Fruit fly (Drosophila melanogaster) whole organism, embryonic: ENCODE data around the gene CG33654.

Experiments used
- Abd-B ChIP-seq: fragments of 200-800 bp; sonication (Bioruptor generic); optimal IDR thresholded peaks from 2 replicates; lab custom pipeline; 2018; ENCODE audit warnings: missing biosample characterization, mild to moderate bottlenecking, missing genetic modification characterization, moderate library complexity
- C15 ChIP-seq: fragments of 200-800 bp; sonication (Bioruptor generic); IDR thresholded peaks from 3 replicates; pipeline ENCODE4 v1.3.6; 2022; ENCODE audit warnings: missing biosample characterization, missing genetic modification characterization
- CG10274 ChIP-seq: fragments of 200-800 bp; sonication (Bioruptor generic); optimal IDR thresholded peaks from 3 replicates; lab custom pipeline; 2017; ENCODE audit warnings: missing biosample characterization, mild to moderate bottlenecking, missing genetic modification characterization
- CG10321 ChIP-seq: fragments of 200-800 bp; sonication (Bioruptor generic); IDR thresholded peaks from 2 replicates; pipeline ENCODE4 v1.3.6; 2022; ENCODE audit warnings: missing biosample characterization, missing genetic modification characterization
- CG11247 ChIP-seq: fragments of 200-800 bp; sonication (Bioruptor generic); IDR thresholded peaks from 2 replicates; pipeline ENCODE4 v1.3.6; 2022; ENCODE audit warnings: missing biosample characterization, missing genetic modification characterization
- CG12236 ChIP-seq: fragments of 200-800 bp; sonication (Bioruptor generic); optimal IDR thresholded peaks from 2 replicates; lab custom pipeline; 2016; ENCODE audit warnings: missing biosample characterization, missing genetic modification characterization
- CG13123 ChIP-seq: fragments of 200-800 bp; sonication (Bioruptor generic); optimal IDR thresholded peaks from 2 replicates; lab custom pipeline; 2016; ENCODE audit warnings: missing biosample characterization, missing genetic modification characterization
- CG13894 ChIP-seq: fragments of 200-800 bp; sonication (Bioruptor generic); optimal IDR thresholded peaks from 3 replicates; lab custom pipeline; 2018; ENCODE audit warnings: missing biosample characterization, mild to moderate bottlenecking, missing genetic modification characterization, moderate library complexity
- CG14860 ChIP-seq: fragments of 200-800 bp; sonication (Bioruptor generic); IDR thresholded peaks from 3 replicates; pipeline ENCODE4 v1.3.6; 2022; ENCODE audit warnings: missing biosample characterization, missing genetic modification characterization; ENCODE audit not compliant: partially characterized antibody
- CG2875 ChIP-seq: fragments of 200-800 bp; sonication (Bioruptor generic); optimal IDR thresholded peaks from 2 replicates; lab custom pipeline; 2017; ENCODE audit warnings: missing biosample characterization, mild to moderate bottlenecking, missing genetic modification characterization, missing genetic modification reagents
- CG2889 ChIP-seq: fragments of 200-800 bp; sonication (Bioruptor generic); IDR thresholded peaks from 3 replicates; pipeline ENCODE4 v1.3.6; 2022; ENCODE audit warnings: missing biosample characterization, missing genetic modification characterization
- CG32767 ChIP-seq: fragments of 200-800 bp; sonication (Bioruptor generic); IDR thresholded peaks from 2 replicates; pipeline ENCODE4 v1.3.6; 2022; ENCODE audit warnings: missing biosample characterization, missing genetic modification characterization
- CG43689 ChIP-seq: fragments of 200-800 bp; sonication (Bioruptor generic); IDR thresholded peaks from 2 replicates; pipeline ENCODE4 v1.3.6; 2022; ENCODE audit warnings: missing biosample characterization, missing genetic modification characterization
- CG4707 ChIP-seq: fragments of 200-800 bp; sonication (Bioruptor generic); optimal IDR thresholded peaks from 2 replicates; lab custom pipeline; 2018; ENCODE audit warnings: missing biosample characterization, mild to moderate bottlenecking, missing genetic modification characterization, moderate library complexity
- CG5245 ChIP-seq: fragments of 200-800 bp; sonication (Bioruptor generic); optimal IDR thresholded peaks from 3 replicates; lab custom pipeline; 2016; ENCODE audit warnings: missing biosample characterization, missing genetic modification characterization
- CG6654 ChIP-seq: fragments of 200-800 bp; sonication (Bioruptor generic); optimal IDR thresholded peaks from 2 replicates; lab custom pipeline; 2017; ENCODE audit warnings: missing biosample characterization, mild to moderate bottlenecking, missing genetic modification characterization
- CG6765 ChIP-seq: fragments of 200-800 bp; sonication (Bioruptor generic); optimal IDR thresholded peaks from 3 replicates; lab custom pipeline; 2017; ENCODE audit warnings: missing biosample characterization, mild to moderate bottlenecking, missing genetic modification characterization
- CG7271 ChIP-seq: fragments of 200-800 bp; sonication (Bioruptor generic); optimal IDR thresholded peaks from 2 replicates; lab custom pipeline; 2018; ENCODE audit warnings: missing biosample characterization, mild to moderate bottlenecking, missing genetic modification characterization, moderate library complexity
- CG7839 ChIP-seq: fragments of 200-800 bp; sonication (Bioruptor generic); optimal IDR thresholded peaks from 3 replicates; lab custom pipeline; 2018; ENCODE audit warnings: missing biosample characterization, mild to moderate bottlenecking, missing genetic modification characterization, moderate library complexity
- CG9817 ChIP-seq: fragments of 200-800 bp; sonication (Bioruptor generic); optimal IDR thresholded peaks from 2 replicates; lab custom pipeline; 2018; ENCODE audit warnings: missing biosample characterization, mild to moderate bottlenecking, missing genetic modification characterization, moderate library complexity
- ERR ChIP-seq: fragments of 200-800 bp; sonication (Bioruptor generic); optimal IDR thresholded peaks from 2 replicates; lab custom pipeline; 2016; ENCODE audit warnings: missing biosample characterization, missing genetic modification characterization
- Fer2 ChIP-seq: fragments of 200-800 bp; sonication (Bioruptor generic); optimal IDR thresholded peaks from 2 replicates; lab custom pipeline; 2018; ENCODE audit warnings: missing biosample characterization, mild to moderate bottlenecking, missing genetic modification characterization, moderate library complexity
- Hr51 ChIP-seq, 2 experiments: fragments of 200-800 bp; sonication (Bioruptor generic); optimal IDR thresholded peaks; 2 replicates in 1 of 2; 3 replicates in 1 of 2; lab custom pipeline; 2016 to 2018; ENCODE audit warnings: missing biosample characterization in 2 of 2, missing genetic modification characterization in 2 of 2, mild to moderate bottlenecking in 1 of 2, moderate library complexity in 1 of 2
- MBD-R2 ChIP-seq: fragments of 200-800 bp; sonication (Bioruptor generic); IDR thresholded peaks from 2 replicates; pipeline ENCODE4 v1.3.6; 2022; ENCODE audit warnings: missing biosample characterization, missing genetic modification characterization
- Mes4 ChIP-seq: fragments of 200-800 bp; sonication (Bioruptor generic); optimal IDR thresholded peaks from 2 replicates; lab custom pipeline; 2016; ENCODE audit warnings: missing biosample characterization, missing genetic modification characterization
- Neu2 ChIP-seq: fragments of 200-800 bp; sonication (Bioruptor generic); optimal IDR thresholded peaks from 3 replicates; lab custom pipeline; 2016; ENCODE audit warnings: missing biosample characterization, missing genetic modification characterization, borderline replicate concordance
- Nf-YB ChIP-seq: fragments of 200-800 bp; sonication (Bioruptor generic); optimal IDR thresholded peaks from 3 replicates; lab custom pipeline; 2019; ENCODE audit warnings: missing biosample characterization, mild to moderate bottlenecking, missing genetic modification characterization, moderate library complexity
- Six4 ChIP-seq: fragments of 200-800 bp; sonication (Bioruptor generic); optimal IDR thresholded peaks from 2 replicates; lab custom pipeline; 2016; ENCODE audit warnings: missing biosample characterization, missing genetic modification characterization
- TFAM ChIP-seq: fragments of 200-800 bp; sonication (Bioruptor generic); optimal IDR thresholded peaks from 2 replicates; lab custom pipeline; 2017; ENCODE audit warnings: missing biosample characterization, missing genetic modification characterization, inconsistent platforms
- Vsx1 ChIP-seq: fragments of 200-800 bp; sonication (Bioruptor generic); optimal IDR thresholded peaks from 2 replicates; lab custom pipeline; 2017; ENCODE audit warnings: missing biosample characterization, mild to moderate bottlenecking, missing genetic modification characterization, missing genetic modification reagents
- Xbp1 ChIP-seq: fragments of 200-800 bp; sonication (Bioruptor generic); optimal IDR thresholded peaks from 3 replicates; lab custom pipeline; 2016; ENCODE audit warnings: missing biosample characterization, mild to moderate bottlenecking, missing genetic modification characterization
- Xrp1 ChIP-seq: fragments of 200-800 bp; sonication (Bioruptor generic); IDR thresholded peaks from 2 replicates; pipeline ENCODE4 v1.3.6; 2022; ENCODE audit warnings: missing biosample characterization, missing genetic modification characterization
- YL-1 ChIP-seq: fragments of 200-800 bp; sonication (Bioruptor generic); optimal IDR thresholded peaks from 3 replicates; lab custom pipeline; 2017; ENCODE audit warnings: missing biosample characterization, mild to moderate bottlenecking, missing genetic modification characterization
- ac ChIP-seq: fragments of 200-800 bp; sonication (Bioruptor generic); optimal IDR thresholded peaks from 3 replicates; lab custom pipeline; 2017; ENCODE audit warnings: missing biosample characterization, mild to moderate bottlenecking, missing genetic modification characterization
- bowl ChIP-seq: fragments of 200-800 bp; sonication (Bioruptor generic); IDR thresholded peaks from 2 replicates; pipeline ENCODE4 v1.3.6; 2022; ENCODE audit warnings: missing biosample characterization, missing genetic modification characterization
- ham ChIP-seq: fragments of 200-800 bp; sonication (Bioruptor generic); IDR thresholded peaks from 2 replicates; pipeline ENCODE4 v1.3.6; 2022; ENCODE audit warnings: missing biosample characterization, missing genetic modification characterization
- kah ChIP-seq: fragments of 200-800 bp; sonication (Bioruptor generic); optimal IDR thresholded peaks from 2 replicates; lab custom pipeline; 2018; ENCODE audit warnings: missing biosample characterization, mild to moderate bottlenecking, missing genetic modification characterization
- kni ChIP-seq: fragments of 200-800 bp; sonication (Bioruptor generic); optimal IDR thresholded peaks from 3 replicates; lab custom pipeline; 2017; ENCODE audit warnings: mild to moderate bottlenecking, missing biosample characterization, missing genetic modification reagents, missing genetic modification characterization
- odd ChIP-seq: fragments of 200-800 bp; sonication (Bioruptor generic); optimal IDR thresholded peaks from 2 replicates; lab custom pipeline; 2017; ENCODE audit warnings: missing biosample characterization, mild to moderate bottlenecking, missing genetic modification characterization
- pb ChIP-seq: fragments of 200-800 bp; sonication (Bioruptor generic); optimal IDR thresholded peaks from 3 replicates; lab custom pipeline; 2016; ENCODE audit warnings: missing biosample characterization, missing genetic modification characterization
- phol ChIP-seq: fragments of 200-800 bp; sonication (Bioruptor generic); optimal IDR thresholded peaks from 3 replicates; lab custom pipeline; 2018; ENCODE audit warnings: missing biosample characterization, mild to moderate bottlenecking, missing genetic modification characterization, moderate library complexity
- ro ChIP-seq: fragments of 200-800 bp; sonication (Bioruptor generic); IDR thresholded peaks from 2 replicates; pipeline ENCODE4 v1.3.6; 2022; ENCODE audit warnings: missing biosample characterization, missing genetic modification characterization
- salm ChIP-seq: fragments of 200-800 bp; sonication (Bioruptor generic); optimal IDR thresholded peaks from 2 replicates; lab custom pipeline; 2018; ENCODE audit warnings: missing biosample characterization, mild to moderate bottlenecking, missing genetic modification characterization
- sd ChIP-seq: fragments of 200-800 bp; sonication (Bioruptor generic); optimal IDR thresholded peaks from 3 replicates; lab custom pipeline; 2018; ENCODE audit warnings: missing biosample characterization, mild to moderate bottlenecking, missing genetic modification characterization, moderate library complexity
- slbo ChIP-seq: fragments of 200-800 bp; sonication (Bioruptor generic); IDR thresholded peaks from 2 replicates; pipeline ENCODE4 v1.3.6; 2022; ENCODE audit warnings: missing biosample characterization, missing genetic modification characterization
- sob ChIP-seq: fragments of 200-800 bp; sonication (Bioruptor generic); IDR thresholded peaks from 2 replicates; pipeline ENCODE4 v1.3.6; 2022; ENCODE audit warnings: missing biosample characterization, missing genetic modification characterization
- tgo ChIP-seq: fragments of 200-800 bp; sonication (Bioruptor generic); IDR thresholded peaks from 3 replicates; pipeline ENCODE4 v1.3.6; 2022; ENCODE audit warnings: missing biosample characterization, missing genetic modification characterization
- ttk ChIP-seq: fragments of 200-800 bp; sonication (Bioruptor generic); IDR thresholded peaks from 2 replicates; pipeline ENCODE4 v2.1.2; 2022; ENCODE audit warnings: missing biosample characterization, missing genetic modification characterization
- unc-4 ChIP-seq: fragments of 200-800 bp; sonication (Bioruptor generic); IDR thresholded peaks from 2 replicates; pipeline ENCODE4 v1.3.6; 2022; ENCODE audit warnings: missing biosample characterization, missing genetic modification characterization; ENCODE audit not compliant: partially characterized antibody
- zen2 ChIP-seq: fragments of 200-800 bp; sonication (Bioruptor generic); IDR thresholded peaks from 3 replicates; pipeline ENCODE4 v1.3.6; 2022; ENCODE audit warnings: missing biosample characterization, missing genetic modification characterization; ENCODE audit not compliant: partially characterized antibody
- zfh1 ChIP-seq: fragments of 200-800 bp; sonication (Bioruptor generic); IDR thresholded peaks from 3 replicates; pipeline ENCODE4 v1.3.6; 2022; ENCODE audit warnings: missing biosample characterization, missing genetic modification characterization

CG33654 gene

dm6 chr3R:9613124-9613523 is 30.1 kb upstream of the CG33654 start (continued):
- TF ChIP-seq zen2 (GFP tag; lab: Robert Waterston, UW) (no peak), odd (GFP tag; lab: Kevin White, UChicago) (no peak), sd (tag; lab: Kevin White, UChicago) (no peak), TFAM (GFP tag; lab: Kevin White, UChicago) (no peak), ham (GFP tag; lab: Robert Waterston, UW) (no peak), zfh1 (GFP tag; lab: Robert Waterston, UW) (peak; percentile 80), CG14860 (GFP tag; lab: Robert Waterston, UW) (no peak), CG6654 (GFP tag; lab: Kevin White, UChicago) (peak; percentile 33), kni (no peak), Six4 (GFP tag; lab: Kevin White, UChicago) (peak; percentile 37), Vsx1 (peak; percentile 26), CG10321 (GFP tag; lab: Robert Waterston, UW) (no peak), Mes4 (no peak), salm (no peak), CG32767 (GFP tag; lab: Robert Waterston, UW) (peak; percentile 53; the same call in 1 of the 2 replicates), C15 (no peak), kah (GFP tag; lab: Kevin White, UChicago) (no peak), CG7839 (tag; lab: Kevin White, UChicago) (peak; percentile 69), CG13894 (tag; lab: Kevin White, UChicago) (peak; percentile 37), CG2875 (GFP tag; lab: Kevin White, UChicago) (peak; percentile 24), ERR (peak; percentile 24), bowl (no peak), tgo (peak; percentile 66), CG5245 (GFP tag; lab: Kevin White, UChicago) (peak; percentile 63), Xrp1 (peak; percentile 57), Abd-B (GFP tag; lab: Kevin White, UChicago) (peak; percentile 54), ro (GFP tag; lab: Robert Waterston, UW) (no peak), slbo (GFP tag; lab: Robert Waterston, UW) (peak; percentile 63; the same call in 1 of the 2 replicates), CG7271 (tag; lab: Kevin White, UChicago) (no peak), unc-4 (no peak), CG10274 (peak; percentile 14), CG6765 (GFP tag; lab: Kevin White, UChicago) (no peak), YL-1 (no peak), CG9817 (peak; percentile 33), CG12236 (peak; percentile 39), CG2889 (GFP tag; lab: Robert Waterston, UW) (0 out of 3 replicates have a peak, but pooled peaks have one; percentile 27), phol (peak; percentile 59), Hr51 (GFP tag; optimal IDR thresholded peaks at IDR 0.05; lab: Kevin White, UChicago) (peak; percentile 30 to 72), CG43689 (GFP tag; lab: Robert Waterston, UW) (no peak), ttk (GFP tag; lab: Robert Waterston, UW) (peak; percentile 59), ac (GFP tag; lab: Kevin White, UChicago) (no peak), CG4707 (no peak), Neu2 (GFP tag; lab: Kevin White, UChicago) (no peak), CG13123 (GFP tag; lab: Kevin White, UChicago) (no peak), pb (GFP tag; lab: Kevin White, UChicago) (peak; percentile 22), MBD-R2 (GFP tag; lab: Robert Waterston, UW) (peak; percentile 33; the same call in 1 of the 2 replicates), Nf-YB (peak; percentile 9), CG11247 (GFP tag; lab: Robert Waterston, UW) (0 out of 2 replicates have a peak, but pooled peaks have one; percentile 34), Xbp1 (peak; percentile 70), sob (GFP tag; lab: Robert Waterston, UW) (peak; percentile 55), Fer2 (tag; lab: Kevin White, UChicago) (no peak)
